Fruit fly (Drosophila melanogaster): Measurements from ENCODE around the gene opa.

The opa gene

dm6 chr3R:4830413-4830812 is 22.2 kb upstream of the opa start, which contains the start of gene CG14658:
CG14658 (minus strand) TSS chr3R:4830513.
- peak in 1 of 2 experiments; percentile 17 for TF ChIP-seq CTCF (optimal IDR thresholded peaks at IDR 0.05)
- TF ChIP-seq CG8478 (optimal IDR thresholded peaks at IDR 0.05), result no peak

- TF ChIP-seq CTCF (optimal IDR thresholded peaks at IDR 0.05) (no peak), CG8478 (optimal IDR thresholded peaks at IDR 0.05) (no peak)
These were observed 21.4 kb upstream of the opa start, which contains the start of gene CG14659 for dm6 chr3R:4831197-4831596. CG14659 (minus strand) TSS chr3R:4831297.

DNA sequence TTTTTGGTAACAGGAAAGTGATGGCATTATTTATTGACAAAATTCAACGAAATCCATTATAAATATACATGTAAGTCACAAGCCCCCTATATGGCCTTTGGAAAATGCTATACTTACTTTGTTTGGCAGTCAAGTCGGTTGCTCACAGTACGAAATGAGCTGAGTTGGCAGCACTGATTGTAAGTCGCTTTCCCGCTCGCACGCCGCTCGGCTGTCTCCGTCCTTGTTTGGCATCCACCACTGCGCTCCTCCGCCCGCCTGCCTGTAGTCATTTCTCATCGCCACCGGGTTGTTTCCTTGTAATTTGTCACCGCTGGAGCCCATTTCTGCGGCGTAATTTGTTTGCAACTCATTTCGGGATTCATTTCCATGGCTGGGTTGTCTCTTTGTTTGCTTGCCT is 19.0 kb upstream of the opa start:
- TF ChIP-seq CTCF (optimal IDR thresholded peaks at IDR 0.05) (no peak), CG8478 (optimal IDR thresholded peaks at IDR 0.05) (no peak)

- TF ChIP-seq CG8478 (optimal IDR thresholded peaks at IDR 0.05) (peak; percentile 42), CTCF (optimal IDR thresholded peaks at IDR 0.05) (peak; percentile 1 to 58)
These were observed 17.3 kb upstream of the opa start for dm6 chr3R:4835315-4835714.

- TF ChIP-seq CTCF (optimal IDR thresholded peaks at IDR 0.05), result no peak
- no peak for TF ChIP-seq CG8478 (optimal IDR thresholded peaks at IDR 0.05)
These were observed 11.9 kb upstream of the opa start for dm6 chr3R:4840757-4841156.

DNA sequence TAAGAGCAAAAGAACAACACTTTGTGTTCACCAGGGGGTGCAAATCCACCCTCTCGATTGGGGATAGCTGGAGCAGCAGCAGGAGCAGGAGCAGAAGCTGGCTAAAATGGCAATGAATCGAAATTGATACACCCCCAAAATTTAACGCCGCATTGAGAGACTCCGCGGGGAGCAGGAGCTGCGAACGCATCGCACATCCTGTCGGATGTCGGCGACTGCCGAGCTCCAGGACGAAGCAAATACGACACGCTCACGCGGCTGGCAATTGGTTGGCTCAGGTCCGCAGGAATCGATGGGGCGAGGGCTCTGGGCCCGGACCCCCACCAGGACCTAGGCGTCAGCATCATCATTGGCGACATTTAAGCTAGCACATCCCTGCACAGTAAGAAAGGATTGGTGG is 9.7 kb upstream of the opa start:
- TF ChIP-seq CG8478 (optimal IDR thresholded peaks at IDR 0.05) (no peak), CTCF (optimal IDR thresholded peaks at IDR 0.05) (no peak)

dm6 chr3R:4845353-4845752 is 7.3 kb upstream of the opa start:
- TF ChIP-seq CTCF (optimal IDR thresholded peaks at IDR 0.05), result no peak
- no peak for TF ChIP-seq CG8478 (optimal IDR thresholded peaks at IDR 0.05)

- TF ChIP-seq CTCF (optimal IDR thresholded peaks at IDR 0.05) (no peak), CG8478 (optimal IDR thresholded peaks at IDR 0.05) (no peak)
These were observed 6.4 kb upstream of the opa start for dm6 chr3R:4846194-4846593.

dm6 chr3R:4846787-4847186 is 5.8 kb upstream of the opa start:
- TF ChIP-seq CTCF (optimal IDR thresholded peaks at IDR 0.05), result no peak
- TF ChIP-seq CG8478 (optimal IDR thresholded peaks at IDR 0.05), result no peak

dm6 chr3R:4847388-4847787 is 5.2 kb upstream of the opa start:
- TF ChIP-seq CG8478 (optimal IDR thresholded peaks at IDR 0.05) (no peak), CTCF (optimal IDR thresholded peaks at IDR 0.05) (no peak)

DNA sequence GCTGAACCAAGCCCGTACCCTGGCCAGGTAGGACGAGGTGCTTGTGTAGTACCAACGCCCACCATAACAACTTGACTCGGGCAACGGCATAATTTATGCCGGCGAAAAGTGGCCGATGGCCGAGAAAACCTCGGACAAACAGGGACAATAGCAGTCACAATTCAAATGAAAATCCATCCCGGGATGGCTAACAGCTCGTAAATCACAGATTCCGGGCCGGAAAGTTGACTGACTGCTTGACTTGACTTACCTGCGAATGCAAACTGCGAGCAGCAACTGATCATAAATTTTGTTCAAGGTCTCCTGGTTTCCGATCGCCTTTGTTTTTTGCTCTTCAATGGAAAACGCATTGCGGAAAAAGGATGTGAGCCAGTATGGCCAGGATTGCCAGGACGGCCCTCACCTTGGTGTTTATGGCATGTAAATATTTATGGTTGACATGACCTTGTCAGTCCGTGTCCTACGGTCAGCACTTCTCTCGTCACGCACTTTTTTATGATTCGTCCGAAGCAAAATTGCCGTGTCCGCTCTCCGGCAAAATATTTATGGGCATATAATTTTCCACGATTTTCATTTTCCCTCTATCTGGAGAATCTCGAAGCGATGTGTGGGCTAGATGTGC is 3.5 kb upstream of the opa start:
- no peak for TF ChIP-seq CG8478 (optimal IDR thresholded peaks at IDR 0.05)
- no peak for TF ChIP-seq CTCF (optimal IDR thresholded peaks at IDR 0.05)

dm6 chr3R:4853504-4853903 is 891 bp downstream of the opa start:
- no peak for TF ChIP-seq CG8478 (optimal IDR thresholded peaks at IDR 0.05)
- no peak for TF ChIP-seq CTCF (optimal IDR thresholded peaks at IDR 0.05)

DNA sequence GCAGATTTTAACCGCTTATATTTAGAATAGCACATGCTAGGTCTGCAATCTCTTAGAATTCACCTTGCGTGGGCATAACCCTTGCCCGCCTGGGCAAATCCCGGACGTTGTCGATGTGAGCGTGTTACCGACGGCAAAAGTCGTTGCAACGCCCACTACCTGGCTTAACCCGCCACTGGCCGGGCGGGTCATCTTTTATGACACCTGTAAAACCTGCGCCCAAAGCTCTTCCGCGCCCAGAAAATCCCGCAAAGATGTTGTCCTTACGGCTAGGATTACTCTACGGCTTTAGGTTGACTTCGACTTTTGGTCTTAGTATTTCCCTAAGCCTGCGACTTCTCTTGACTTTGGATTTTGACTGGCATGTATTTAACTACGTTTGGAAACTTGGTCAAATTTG is 1.6 kb downstream of the opa start:
- TF ChIP-seq CTCF (optimal IDR thresholded peaks at IDR 0.05) (no peak), CG8478 (optimal IDR thresholded peaks at IDR 0.05) (no peak)

dm6 chr3R:4855711-4856110 is 3.1 kb downstream of the opa start:
- no peak for TF ChIP-seq CG8478 (optimal IDR thresholded peaks at IDR 0.05)
- TF ChIP-seq CTCF (optimal IDR thresholded peaks at IDR 0.05), result no peak

dm6 chr3R:4858018-4858417 is 5.4 kb downstream of the opa start:
- TF ChIP-seq CG8478 (optimal IDR thresholded peaks at IDR 0.05) (no peak), CTCF (optimal IDR thresholded peaks at IDR 0.05) (no peak)

DNA sequence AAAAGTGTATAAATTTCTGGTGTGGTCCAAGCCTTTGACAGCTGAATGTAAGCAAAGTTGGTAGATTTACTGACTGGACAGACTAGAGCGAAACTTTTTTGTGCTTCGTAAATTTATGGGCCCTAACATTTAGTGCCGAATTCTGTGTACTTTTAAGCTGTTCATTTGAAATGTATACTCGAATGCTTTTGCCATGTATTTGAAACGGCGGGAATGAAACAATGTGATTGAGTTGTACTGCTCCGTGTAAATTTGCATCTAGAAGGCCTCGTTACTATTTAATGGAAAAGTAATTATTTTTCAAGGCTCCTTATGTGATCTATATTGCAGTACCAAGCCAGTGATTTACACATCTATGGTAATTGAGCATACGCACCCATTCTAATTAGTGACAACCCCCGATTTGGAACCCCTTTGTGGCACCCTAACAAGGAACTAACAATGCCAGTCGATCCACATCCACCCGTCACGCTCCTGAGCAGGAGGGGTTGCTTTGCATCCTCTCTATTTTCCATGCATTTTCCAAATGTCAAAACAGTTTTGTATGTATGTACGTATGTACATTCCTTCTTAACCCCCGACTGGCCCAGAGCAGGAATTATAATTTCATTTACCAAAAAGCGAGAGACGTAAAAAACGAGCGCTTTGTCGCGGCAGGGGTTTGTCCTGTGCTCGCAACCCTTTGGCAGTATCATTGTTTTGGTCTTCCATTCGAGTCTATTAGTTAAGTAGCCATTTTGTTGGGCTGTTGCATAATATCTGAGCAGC is 6.1 kb downstream of the opa start:
- TF ChIP-seq CTCF (optimal IDR thresholded peaks at IDR 0.05), result no peak
- no peak for TF ChIP-seq CG8478 (optimal IDR thresholded peaks at IDR 0.05)

All from S2 (cell line).